Fruit fly (Drosophila melanogaster): ENCODE measurements around the gene CG46399.

CG46399 gene

dm6 chrX:14840417-14840872 is 18.6 kb upstream of the CG46399 start (continued):
- no peak for TF ChIP-seq CG5953 (GFP tag; IDR thresholded peaks at IDR 0.05)
- TF ChIP-seq pho (GFP tag; optimal IDR thresholded peaks at IDR 0.05), result no peak
- TF ChIP-seq bigmax (GFP tag; optimal IDR thresholded peaks at IDR 0.05), result no peak
- peak; percentile 59 for TF ChIP-seq CG10267 (tag; optimal IDR thresholded peaks at IDR 0.05)
- no peak for TF ChIP-seq CG14667 (GFP tag; IDR thresholded peaks at IDR 0.05)
- peak; percentile 67 for TF ChIP-seq Blimp-1 (GFP tag; optimal IDR thresholded peaks at IDR 0.05)
- TF ChIP-seq CG32532 (GFP tag; IDR thresholded peaks at IDR 0.05), result peak; percentile 76
- TF ChIP-seq Mad (GFP tag; optimal IDR thresholded peaks at IDR 0.05), result no peak
- peak; percentile 27; the same call in 1 of the 2 replicates for TF ChIP-seq al (GFP tag; IDR thresholded peaks at IDR 0.05)
- TF ChIP-seq CG10654 (GFP tag; optimal IDR thresholded peaks at IDR 0.05), result no peak
- no peak for TF ChIP-seq CG30431 (GFP tag; optimal IDR thresholded peaks at IDR 0.05)
- TF ChIP-seq CG13287 (GFP tag; IDR thresholded peaks at IDR 0.05; ENCODE audit: partially characterized antibody), result no peak
- TF ChIP-seq CG12236 (GFP tag; optimal IDR thresholded peaks at IDR 0.05), result no peak
- TF ChIP-seq sim (GFP tag; IDR thresholded peaks at IDR 0.05), result no peak
- TF ChIP-seq CG12769 (tag; optimal IDR thresholded peaks at IDR 0.05), result no peak
- no peak for TF ChIP-seq CTCF (GFP tag; optimal IDR thresholded peaks at IDR 0.05)
- TF ChIP-seq CG6791 (GFP tag; IDR thresholded peaks at IDR 0.05; ENCODE audit: partially characterized antibody), result no peak
- no peak for TF ChIP-seq CG2199 (GFP tag; IDR thresholded peaks at IDR 0.05)
- TF ChIP-seq HLH54F (GFP tag; optimal IDR thresholded peaks at IDR 0.05), result no peak
- TF ChIP-seq CG18476 (GFP tag; optimal IDR thresholded peaks at IDR 0.05), result no peak
- TF ChIP-seq ci (GFP tag; IDR thresholded peaks at IDR 0.05), result peak; percentile 33; the same call in 1 of the 3 replicates
- TF ChIP-seq hb (GFP tag; IDR thresholded peaks at IDR 0.05; ENCODE audit: partially characterized antibody), result no peak
- no peak for TF ChIP-seq CG1529 (GFP tag; optimal IDR thresholded peaks at IDR 0.05)
- no peak for TF ChIP-seq toy (GFP tag; IDR thresholded peaks at IDR 0.05)
- no peak for TF ChIP-seq CG1603 (tag; optimal IDR thresholded peaks at IDR 0.05)
- TF ChIP-seq lola (GFP tag; optimal IDR thresholded peaks at IDR 0.05), result peak in 1 of 3 experiments; percentile 34
- no peak for TF ChIP-seq CG15479 (GFP tag; optimal IDR thresholded peaks at IDR 0.05)
- TF ChIP-seq CG17568 (GFP tag; optimal IDR thresholded peaks at IDR 0.05), result no peak
- TF ChIP-seq Hr3 (GFP tag; optimal IDR thresholded peaks at IDR 0.05), result peak; percentile 22
- TF ChIP-seq dimm (GFP tag; IDR thresholded peaks at IDR 0.05), result 0 out of 2 replicates have a peak, but pooled peaks have one; percentile 18
- TF ChIP-seq pfk (GFP tag; optimal IDR thresholded peaks at IDR 0.05), result no peak
- TF ChIP-seq pita (GFP tag; optimal IDR thresholded peaks at IDR 0.05), result no peak
- TF ChIP-seq ERR (GFP tag; optimal IDR thresholded peaks at IDR 0.05), result no peak
- TF ChIP-seq pb (GFP tag; optimal IDR thresholded peaks at IDR 0.05), result no peak
- no peak for TF ChIP-seq cas (GFP tag; IDR thresholded peaks at IDR 0.05)
- TF ChIP-seq dmrt11E (tag; optimal IDR thresholded peaks at IDR 0.05), result peak; percentile 10
- TF ChIP-seq CG7372 (GFP tag; IDR thresholded peaks at IDR 0.05), result no peak
- no peak for TF ChIP-seq ATbp (GFP tag; optimal IDR thresholded peaks at IDR 0.05)
- no peak for TF ChIP-seq B-H2 (GFP tag; optimal IDR thresholded peaks at IDR 0.05)
- TF ChIP-seq CG16779 (GFP tag; IDR thresholded peaks at IDR 0.05), result no peak
- peak; percentile 63 for TF ChIP-seq PHDP (tag; optimal IDR thresholded peaks at IDR 0.05)
- TF ChIP-seq bsh (GFP tag; optimal IDR thresholded peaks at IDR 0.05), result peak in 1 of 2 experiments; percentile 64
- peak; percentile 74 for TF ChIP-seq CG7839 (tag; optimal IDR thresholded peaks at IDR 0.05)
- TF ChIP-seq gem (tag; optimal IDR thresholded peaks at IDR 0.05), result peak; percentile 81
- no peak for TF ChIP-seq CG30020 (tag; optimal IDR thresholded peaks at IDR 0.05)
- TF ChIP-seq Bdp1 (GFP tag; optimal IDR thresholded peaks at IDR 0.05), result no peak
- no peak for TF ChIP-seq CG15011 (GFP tag; optimal IDR thresholded peaks at IDR 0.05)
- TF ChIP-seq Ets97D (GFP tag; optimal IDR thresholded peaks at IDR 0.05), result no peak
- TF ChIP-seq D (optimal IDR thresholded peaks at IDR 0.05), result no peak
- peak; percentile 31 for TF ChIP-seq D (GFP tag; optimal IDR thresholded peaks at IDR 0.05)
- no peak for TF ChIP-seq CG10274 (GFP tag; optimal IDR thresholded peaks at IDR 0.05)
- no peak for TF ChIP-seq sug (tag; optimal IDR thresholded peaks at IDR 0.05)
